Worm (Caenorhabditis elegans): Measurements from ENCODE around the gene F10D7.5.
A peak's percentile ranks its signal among the peaks of the same experiment; 100 is the strongest.

F10D7.5 gene

ce11 chrX:17391515-17391914 is at the start of gene F10D7.5:
Gene F10D7.5, minus strand, starts transcription at chrX:17391615.
- no peak for TF ChIP-seq ref-1 (GFP tag; conservative IDR thresholded peaks at IDR 0.05)
- no peak for TF ChIP-seq T22C8.4 (GFP tag; IDR thresholded peaks at IDR 0.05)
- no peak for TF ChIP-seq klf-2 (GFP tag; conservative IDR thresholded peaks at IDR 0.05)
- TF ChIP-seq tab-1 (GFP tag; IDR thresholded peaks at IDR 0.05): no peak
- no peak for TF ChIP-seq ztf-29 (GFP tag; IDR thresholded peaks at IDR 0.05)
- TF ChIP-seq ztf-23 (GFP tag; IDR thresholded peaks at IDR 0.05): no peak
- TF ChIP-seq cog-1 (tag; optimal IDR thresholded peaks at IDR 0.05): no peak
- TF ChIP-seq med-1 (GFP tag; optimal IDR thresholded peaks at IDR 0.05; ENCODE audit: insufficient read depth): no peak
- no peak for TF ChIP-seq flt-1 (GFP tag; IDR thresholded peaks at IDR 0.05)

ce11 chrX:17438386-17438785 is 47.0 kb upstream of the F10D7.5 start, which contains the start of gene C36E6.8:
Gene C36E6.8, plus strand, starts transcription at chrX:17438686.
- TF ChIP-seq ztf-29 (GFP tag; IDR thresholded peaks at IDR 0.05) (no peak), cog-1 (tag; optimal IDR thresholded peaks at IDR 0.05) (no peak), ref-1 (GFP tag; conservative IDR thresholded peaks at IDR 0.05) (no peak), T22C8.4 (GFP tag; IDR thresholded peaks at IDR 0.05) (no peak), tab-1 (GFP tag; IDR thresholded peaks at IDR 0.05) (no peak), klf-2 (GFP tag; conservative IDR thresholded peaks at IDR 0.05) (no peak), flt-1 (GFP tag; IDR thresholded peaks at IDR 0.05) (no peak), med-1 (GFP tag; optimal IDR thresholded peaks at IDR 0.05; ENCODE audit: insufficient read depth) (no peak), ztf-23 (GFP tag; IDR thresholded peaks at IDR 0.05) (no peak)

- no peak for TF ChIP-seq med-1 (GFP tag; optimal IDR thresholded peaks at IDR 0.05; ENCODE audit: insufficient read depth)
- no peak for TF ChIP-seq ztf-29 (GFP tag; IDR thresholded peaks at IDR 0.05)
- peak; percentile 28; the same call in 1 of the 2 replicates for TF ChIP-seq flt-1 (GFP tag; IDR thresholded peaks at IDR 0.05)
Observed at ce11 chrX:17434234-17434633, 42.8 kb upstream of the F10D7.5 start, which contains the start of gene fubl-3. Gene fubl-3, plus strand, starts transcription at chrX:17434445.

- TF ChIP-seq flt-1 (GFP tag; IDR thresholded peaks at IDR 0.05) (no peak), klf-2 (GFP tag; conservative IDR thresholded peaks at IDR 0.05) (no peak), med-1 (GFP tag; optimal IDR thresholded peaks at IDR 0.05; ENCODE audit: insufficient read depth) (no peak), ref-1 (GFP tag; conservative IDR thresholded peaks at IDR 0.05) (no peak), cog-1 (tag; optimal IDR thresholded peaks at IDR 0.05) (no peak), tab-1 (GFP tag; IDR thresholded peaks at IDR 0.05) (no peak), T22C8.4 (GFP tag; IDR thresholded peaks at IDR 0.05) (no peak), ztf-23 (GFP tag; IDR thresholded peaks at IDR 0.05) (no peak), ztf-29 (GFP tag; IDR thresholded peaks at IDR 0.05) (no peak)
Observed at ce11 chrX:17428803-17429202, 37.4 kb upstream of the F10D7.5 start, which contains the start of gene pbo-6. Gene pbo-6, plus strand, starts transcription at chrX:17429042.

ce11 chrX:17427778-17428177 is 36.4 kb upstream of the F10D7.5 start:
- TF ChIP-seq klf-2 (GFP tag; conservative IDR thresholded peaks at IDR 0.05) (no peak), T22C8.4 (GFP tag; IDR thresholded peaks at IDR 0.05) (no peak), ref-1 (GFP tag; conservative IDR thresholded peaks at IDR 0.05) (no peak), med-1 (GFP tag; optimal IDR thresholded peaks at IDR 0.05; ENCODE audit: insufficient read depth) (no peak), flt-1 (GFP tag; IDR thresholded peaks at IDR 0.05) (no peak), cog-1 (tag; optimal IDR thresholded peaks at IDR 0.05) (no peak), ztf-29 (GFP tag; IDR thresholded peaks at IDR 0.05) (no peak), ztf-23 (GFP tag; IDR thresholded peaks at IDR 0.05) (no peak), tab-1 (GFP tag; IDR thresholded peaks at IDR 0.05) (no peak)

- TF ChIP-seq cog-1 (tag; optimal IDR thresholded peaks at IDR 0.05) (no peak), flt-1 (GFP tag; IDR thresholded peaks at IDR 0.05) (no peak), T22C8.4 (GFP tag; IDR thresholded peaks at IDR 0.05) (no peak), ztf-23 (GFP tag; IDR thresholded peaks at IDR 0.05) (no peak), ref-1 (GFP tag; conservative IDR thresholded peaks at IDR 0.05) (no peak), klf-2 (GFP tag; conservative IDR thresholded peaks at IDR 0.05) (no peak), ztf-29 (GFP tag; IDR thresholded peaks at IDR 0.05) (no peak), med-1 (GFP tag; optimal IDR thresholded peaks at IDR 0.05; ENCODE audit: insufficient read depth) (no peak)
Observed at ce11 chrX:17426712-17427111, 35.3 kb upstream of the F10D7.5 start.

- TF ChIP-seq ztf-29 (GFP tag; IDR thresholded peaks at IDR 0.05) (no peak), flt-1 (GFP tag; IDR thresholded peaks at IDR 0.05) (no peak), cog-1 (tag; optimal IDR thresholded peaks at IDR 0.05) (no peak), ztf-23 (GFP tag; IDR thresholded peaks at IDR 0.05) (no peak)
Observed at ce11 chrX:17424595-17424913, 33.1 kb upstream of the F10D7.5 start.

- TF ChIP-seq med-1 (GFP tag; optimal IDR thresholded peaks at IDR 0.05; ENCODE audit: insufficient read depth) (no peak), ztf-23 (GFP tag; IDR thresholded peaks at IDR 0.05) (no peak), klf-2 (GFP tag; conservative IDR thresholded peaks at IDR 0.05) (no peak), ref-1 (GFP tag; conservative IDR thresholded peaks at IDR 0.05) (no peak), ztf-29 (GFP tag; IDR thresholded peaks at IDR 0.05) (no peak), T22C8.4 (GFP tag; IDR thresholded peaks at IDR 0.05) (no peak), cog-1 (tag; optimal IDR thresholded peaks at IDR 0.05) (no peak), flt-1 (GFP tag; IDR thresholded peaks at IDR 0.05) (no peak), tab-1 (GFP tag; IDR thresholded peaks at IDR 0.05) (no peak)
Observed at ce11 chrX:17423894-17424594, 32.6 kb upstream of the F10D7.5 start.

ce11 chrX:17422593-17422992 is 31.2 kb upstream of the F10D7.5 start:
- TF ChIP-seq tab-1 (GFP tag; IDR thresholded peaks at IDR 0.05): no peak
- no peak for TF ChIP-seq ztf-23 (GFP tag; IDR thresholded peaks at IDR 0.05)
- no peak for TF ChIP-seq ref-1 (GFP tag; conservative IDR thresholded peaks at IDR 0.05)
- TF ChIP-seq cog-1 (tag; optimal IDR thresholded peaks at IDR 0.05): no peak
- TF ChIP-seq med-1 (GFP tag; optimal IDR thresholded peaks at IDR 0.05; ENCODE audit: insufficient read depth): no peak
- TF ChIP-seq ztf-29 (GFP tag; IDR thresholded peaks at IDR 0.05): no peak
- no peak for TF ChIP-seq klf-2 (GFP tag; conservative IDR thresholded peaks at IDR 0.05)
- TF ChIP-seq flt-1 (GFP tag; IDR thresholded peaks at IDR 0.05): no peak
- no peak for TF ChIP-seq T22C8.4 (GFP tag; IDR thresholded peaks at IDR 0.05)

Measured in whole organism, midembryonic.